Worm (Caenorhabditis elegans): ENCODE results near the gene srx-50.

DNA sequence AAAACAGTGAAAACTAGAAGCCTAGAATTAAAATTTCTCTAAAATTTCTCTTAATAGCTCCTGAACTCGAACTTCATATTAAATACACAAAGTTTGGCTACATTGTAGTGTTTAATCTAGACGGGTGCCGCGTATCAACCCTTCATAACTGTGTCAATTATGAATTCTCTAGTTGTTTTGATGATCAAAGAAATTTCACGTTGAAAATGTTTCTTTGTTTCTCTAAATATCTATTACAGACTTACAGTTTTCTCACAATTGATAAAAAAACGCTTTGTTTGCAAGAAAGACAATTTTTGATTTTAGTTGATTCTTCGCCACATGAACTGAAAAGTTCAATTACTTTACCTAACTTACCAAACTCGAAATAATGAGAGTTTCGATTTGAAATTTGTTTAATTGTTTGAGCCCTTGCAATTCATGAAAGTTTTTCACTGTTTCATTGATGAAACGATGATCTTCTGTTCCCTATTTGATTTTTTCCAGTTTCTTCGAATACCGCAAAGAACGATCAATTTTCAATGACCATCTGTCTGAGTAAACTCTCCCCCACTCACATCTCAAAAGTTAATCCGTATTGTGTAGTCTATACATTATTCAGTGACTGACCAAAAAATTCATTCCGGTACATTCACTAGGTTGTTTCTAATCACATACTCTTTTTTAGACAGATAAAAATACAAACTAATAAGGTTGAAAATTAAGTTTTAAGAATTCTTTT lies 11.0 kb upstream of the srx-50 start:
- TF ChIP-seq klf-2 (GFP tag; conservative IDR thresholded peaks at IDR 0.05) (no peak), tab-1 (GFP tag; IDR thresholded peaks at IDR 0.05) (no peak), ztf-23 (GFP tag; IDR thresholded peaks at IDR 0.05) (no peak), flt-1 (GFP tag; IDR thresholded peaks at IDR 0.05) (no peak), ref-1 (GFP tag; conservative IDR thresholded peaks at IDR 0.05) (no peak), T22C8.4 (GFP tag; IDR thresholded peaks at IDR 0.05) (no peak), med-1 (GFP tag; optimal IDR thresholded peaks at IDR 0.05; ENCODE audit: insufficient read depth) (no peak), cog-1 (tag; optimal IDR thresholded peaks at IDR 0.05) (no peak)

Measured in whole organism, midembryonic.